Fruit fly (Drosophila melanogaster): Measurements from ENCODE around the gene Cpr65Ax2.

DNA sequence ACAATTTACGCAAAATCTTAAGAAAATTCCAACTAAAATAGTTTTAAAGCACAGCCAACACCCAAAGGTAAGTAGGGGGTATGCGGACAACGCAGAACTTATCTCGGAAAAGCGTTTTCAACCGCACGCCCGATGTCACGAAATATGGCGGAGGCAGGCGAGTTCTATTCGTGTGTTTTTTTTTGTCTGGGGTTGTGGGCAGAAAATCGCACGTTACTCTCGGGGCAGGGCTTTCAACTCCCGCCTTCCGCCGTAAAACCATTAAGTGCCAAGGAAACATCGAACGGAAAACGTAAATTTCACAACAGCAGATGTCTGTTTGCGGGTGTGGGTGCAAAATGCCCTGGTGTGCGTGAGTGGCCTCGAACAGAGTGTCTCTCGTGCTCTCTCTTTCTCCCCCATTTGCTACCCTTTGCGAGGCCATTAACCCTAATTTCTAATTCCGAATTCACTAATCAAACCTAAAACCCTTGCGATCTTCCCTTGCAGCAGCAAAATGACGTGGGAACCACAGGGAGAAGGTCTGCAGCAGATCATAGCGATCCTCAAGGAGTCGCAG lies 43.0 kb upstream of the Cpr65Ax2 start:
- TF ChIP-seq CG8478 (optimal IDR thresholded peaks at IDR 0.05) (no peak), CTCF (optimal IDR thresholded peaks at IDR 0.05) (no peak)

All from S2 (cell line).